Worm (Caenorhabditis elegans): ENCODE measurements around the gene C13A2.6.

Gene C13A2.6

ce11 chrV:7274992-7275391 lies 5.5 kb downstream of the C13A2.6 start, which contains the start of gene C13A2.10:
Gene C13A2.10, minus strand, starts transcription at chrV:7275092.
- no peak for TF ChIP-seq fkh-10 (GFP tag; optimal IDR thresholded peaks at IDR 0.05)
- TF ChIP-seq sox-4 (tag; optimal IDR thresholded peaks at IDR 0.05) = no peak
- no peak for TF ChIP-seq lin-11 (tag; optimal IDR thresholded peaks at IDR 0.05)
- no peak for TF ChIP-seq ceh-18 (tag; optimal IDR thresholded peaks at IDR 0.05)
- no peak for TF ChIP-seq ceh-14 (tag; optimal IDR thresholded peaks at IDR 0.05)
- no peak for TF ChIP-seq ama-1 (optimal IDR thresholded peaks at IDR 0.05)
- TF ChIP-seq pha-4 (tag; optimal IDR thresholded peaks at IDR 0.05) = no peak
- TF ChIP-seq unc-86 (tag; optimal IDR thresholded peaks at IDR 0.05) = no peak
- no peak for TF ChIP-seq K09A11.1 (tag; optimal IDR thresholded peaks at IDR 0.05; ENCODE audit: insufficient read depth)

- TF ChIP-seq unc-86 (tag; optimal IDR thresholded peaks at IDR 0.05) (no peak), elt-2 (tag; optimal IDR thresholded peaks at IDR 0.05) (no peak), che-1 (tag; optimal IDR thresholded peaks at IDR 0.05) (no peak), pha-4 (tag; optimal IDR thresholded peaks at IDR 0.05) (no peak), nfya-1 (tag; optimal IDR thresholded peaks at IDR 0.05) (no peak), ahr-1 (tag; optimal IDR thresholded peaks at IDR 0.05) (no peak), rnt-1 (tag; optimal IDR thresholded peaks at IDR 0.05) (no peak), pros-1 (tag; optimal IDR thresholded peaks at IDR 0.05) (no peak), mec-3 (tag; optimal IDR thresholded peaks at IDR 0.05; ENCODE audit: borderline replicate concordance) (no peak), odd-2 (tag; optimal IDR thresholded peaks at IDR 0.05) (no peak), sdc-2 (tag; optimal IDR thresholded peaks at IDR 0.05) (no peak), fkh-10 (GFP tag; optimal IDR thresholded peaks at IDR 0.05) (no peak), dve-1 (tag; optimal IDR thresholded peaks at IDR 0.05) (no peak), ama-1 (optimal IDR thresholded peaks at IDR 0.05) (no peak), ceh-48 (tag; optimal IDR thresholded peaks at IDR 0.05) (no peak), ceh-6 (GFP tag; optimal IDR thresholded peaks at IDR 0.05) (no peak), eyg-1 (tag; optimal IDR thresholded peaks at IDR 0.05) (no peak), nhr-11 (tag; optimal IDR thresholded peaks at IDR 0.05) (no peak), fkh-6 (tag; optimal IDR thresholded peaks at IDR 0.05) (no peak), ceh-31 (tag; optimal IDR thresholded peaks at IDR 0.05) (no peak)
Measured at ce11 chrV:7275491-7275890, 6.0 kb downstream of the C13A2.6 start, which contains the start of gene C13A2.5. Gene C13A2.5, plus strand, starts transcription at chrV:7275791.

- TF ChIP-seq nhr-11 (tag; optimal IDR thresholded peaks at IDR 0.05) (no peak), T23F11.4 (GFP tag; optimal IDR thresholded peaks at IDR 0.05) (no peak), Y22D7AL.16 (tag; optimal IDR thresholded peaks at IDR 0.05) (no peak), K09A11.1 (tag; optimal IDR thresholded peaks at IDR 0.05; ENCODE audit: insufficient read depth) (no peak), ttx-3 (tag; optimal IDR thresholded peaks at IDR 0.05) (no peak), C08G9.2 (tag; optimal IDR thresholded peaks at IDR 0.05) (no peak), ceh-18 (tag; optimal IDR thresholded peaks at IDR 0.05) (no peak), pros-1 (tag; optimal IDR thresholded peaks at IDR 0.05) (no peak), sox-4 (tag; optimal IDR thresholded peaks at IDR 0.05) (no peak), ceh-31 (tag; optimal IDR thresholded peaks at IDR 0.05) (no peak), dve-1 (tag; optimal IDR thresholded peaks at IDR 0.05) (no peak), F13H6.1 (tag; optimal IDR thresholded peaks at IDR 0.05) (no peak), ztf-16 (tag; optimal IDR thresholded peaks at IDR 0.05) (no peak), che-1 (tag; optimal IDR thresholded peaks at IDR 0.05) (no peak), fkh-6 (tag; optimal IDR thresholded peaks at IDR 0.05) (no peak), ets-4 (tag; optimal IDR thresholded peaks at IDR 0.05) (no peak), sox-2 (GFP tag; IDR thresholded peaks at IDR 0.05) (no peak), K02D7.2 (tag; optimal IDR thresholded peaks at IDR 0.05) (no peak), C38D4.7 (GFP tag; optimal IDR thresholded peaks at IDR 0.05) (no peak), ceh-48 (tag; optimal IDR thresholded peaks at IDR 0.05) (no peak)
Measured at ce11 chrV:7279090-7279489, 9.6 kb downstream of the C13A2.6 start, which contains the start of gene C13A2.4. Gene C13A2.4, plus strand, starts transcription at chrV:7279390.

- TF ChIP-seq tbx-7 (tag; optimal IDR thresholded peaks at IDR 0.05) (no peak), hlh-15 (tag; optimal IDR thresholded peaks at IDR 0.05) (no peak), pqm-1 (tag; optimal IDR thresholded peaks at IDR 0.05) (no peak), ahr-1 (tag; optimal IDR thresholded peaks at IDR 0.05) (no peak), ttx-3 (tag; optimal IDR thresholded peaks at IDR 0.05) (no peak), pat-9 (tag; optimal IDR thresholded peaks at IDR 0.05) (no peak), syd-9 (tag; optimal IDR thresholded peaks at IDR 0.05) (no peak), pros-1 (tag; optimal IDR thresholded peaks at IDR 0.05) (no peak), T23F11.4 (GFP tag; optimal IDR thresholded peaks at IDR 0.05) (no peak), tbx-2 (tag; optimal IDR thresholded peaks at IDR 0.05) (no peak), pha-2 (tag; optimal IDR thresholded peaks at IDR 0.05) (no peak), dmd-4 (tag; optimal IDR thresholded peaks at IDR 0.05; ENCODE audit: borderline replicate concordance) (no peak), npax-4 (tag; optimal IDR thresholded peaks at IDR 0.05) (no peak), unc-86 (tag; optimal IDR thresholded peaks at IDR 0.05) (no peak), ama-1 (optimal IDR thresholded peaks at IDR 0.05) (no peak), fkh-10 (GFP tag; optimal IDR thresholded peaks at IDR 0.05) (no peak)
Measured at ce11 chrV:7282037-7282436, 12.5 kb downstream of the C13A2.6 start, which contains the start of gene C13A2.3. Gene C13A2.3, plus strand, starts transcription at chrV:7282337.

All from whole organism, late embryonic.